Worm (Caenorhabditis elegans) whole organism, young adult: ENCODE measurements around the gene F41C6.4.

ENCODE experiments used
- F10E7.11 ChIP-seq: sonication (generic microtip); optimal IDR thresholded peaks from 2 replicates; lab custom pipeline; 2017; ENCODE audit warnings: mild to moderate bottlenecking, missing genetic modification characterization, moderate library complexity, missing compliant biosample characterization
- F23B12.7 ChIP-seq: sonication (generic microtip); optimal IDR thresholded peaks from 2 replicates; lab custom pipeline; 2017; ENCODE audit warnings: missing genetic modification characterization, mild to moderate bottlenecking, missing compliant biosample characterization, antibody characterized with exemption, moderate library complexity; ENCODE audit not compliant: insufficient read depth
- F37B4.10 ChIP-seq: fragments of 200-800 bp; sonication (Bioruptor generic); IDR thresholded peaks from 2 replicates; pipeline ENCODE4 v1.3.6; 2022; ENCODE audit warnings: missing genetic modification characterization, missing compliant biosample characterization
- F49E8.2 ChIP-seq: sonication (generic microtip); optimal IDR thresholded peaks from 3 replicates; lab custom pipeline; 2017; ENCODE audit warnings: missing genetic modification characterization, mild to moderate bottlenecking, missing compliant biosample characterization, antibody characterized with exemption, moderate library complexity; ENCODE audit not compliant: insufficient read depth
- F52B5.7 ChIP-seq: sonication (generic microtip); optimal IDR thresholded peaks from 2 replicates; lab custom pipeline; 2016; ENCODE audit warnings: mild to moderate bottlenecking, missing genetic modification characterization, missing compliant biosample characterization
- F55B11.4 ChIP-seq: sonication (generic microtip); optimal IDR thresholded peaks from 2 replicates; lab custom pipeline; 2016; ENCODE audit warnings: missing compliant biosample characterization, missing genetic modification characterization, borderline replicate concordance; ENCODE audit not compliant: insufficient read depth
- F57A8.1 ChIP-seq: fragments of 200-800 bp; sonication (Bioruptor generic); optimal IDR thresholded peaks from 2 replicates; lab custom pipeline; 2018; ENCODE audit warnings: mild to moderate bottlenecking, missing genetic modification characterization, moderate library complexity, missing compliant biosample characterization
- F57C9.4 ChIP-seq: sonication (generic microtip); optimal IDR thresholded peaks from 2 replicates; lab custom pipeline; 2017; ENCODE audit warnings: mild to moderate bottlenecking, missing genetic modification characterization, missing compliant biosample characterization
- K11D2.4 ChIP-seq: fragments of 200-800 bp; sonication (Bioruptor generic); IDR thresholded peaks from 2 replicates; pipeline ENCODE4 v1.3.6; 2022; ENCODE audit warnings: missing genetic modification reagents, missing genetic modification characterization, missing compliant biosample characterization
- K12H6.12 ChIP-seq: fragments of 200-800 bp; sonication (Bioruptor generic); optimal IDR thresholded peaks from 2 replicates; lab custom pipeline; 2018; ENCODE audit warnings: mild to moderate bottlenecking, missing genetic modification characterization, missing compliant biosample characterization
- T07F8.4 ChIP-seq: sonication (generic microtip); optimal IDR thresholded peaks from 2 replicates; lab custom pipeline; 2016; ENCODE audit warnings: mild to moderate bottlenecking, missing genetic modification characterization, moderate library complexity, missing compliant biosample characterization
- Y53G8AR.9 ChIP-seq: fragments of 200-800 bp; sonication (Bioruptor generic); conservative IDR thresholded peaks from 2 replicates; pipeline ENCODE4 v1.3.6; 2022; ENCODE audit warnings: missing genetic modification reagents, missing genetic modification characterization, missing compliant biosample characterization
- Y56A3A.18 ChIP-seq: fragments of 200-800 bp; sonication (Bioruptor generic); IDR thresholded peaks from 2 replicates; pipeline ENCODE4 v1.3.6; 2022; ENCODE audit warnings: missing genetic modification reagents, missing genetic modification characterization, missing compliant biosample characterization
- Y67H2A.10 ChIP-seq: fragments of 200-800 bp; sonication (Bioruptor generic); conservative IDR thresholded peaks from 2 replicates; pipeline ENCODE4 v1.3.6; 2022; ENCODE audit warnings: missing genetic modification reagents, missing genetic modification characterization, missing compliant biosample characterization
- akir-1 ChIP-seq: fragments of 200-800 bp; sonication (Bioruptor generic); optimal IDR thresholded peaks from 2 replicates; lab custom pipeline; 2018; ENCODE audit warnings: mild to moderate bottlenecking, missing genetic modification characterization, moderate library complexity, missing compliant biosample characterization
- ama-1 ChIP-seq, 3 experiments: fragments of 150-350 bp in 1 of 3; sonication (generic microtip) in 2 of 3; optimal IDR thresholded peaks; 2 replicates each; lab custom pipeline; 2014 to 2018; ENCODE audit warnings: missing biosample characterization in 2 of 3, missing genetic modification characterization in 2 of 3, missing genetic modification reagents in 2 of 3
- aptf-2 ChIP-seq: fragments of 200-800 bp; sonication (Bioruptor generic); conservative IDR thresholded peaks from 2 replicates; pipeline ENCODE4 v1.3.6; 2022; ENCODE audit warnings: missing genetic modification reagents, missing genetic modification characterization, missing compliant biosample characterization
- aptf-3 ChIP-seq: fragments of 200-800 bp; sonication (Bioruptor generic); IDR thresholded peaks from 2 replicates; pipeline ENCODE4 v1.3.6; 2022; ENCODE audit warnings: missing genetic modification characterization, missing compliant biosample characterization
- athp-1 ChIP-seq: sonication (generic microtip); optimal IDR thresholded peaks from 2 replicates; lab custom pipeline; 2017; ENCODE audit warnings: mild to moderate bottlenecking, missing genetic modification characterization, missing compliant biosample characterization
- attf-3 ChIP-seq: fragments of 200-800 bp; sonication (Bioruptor generic); conservative IDR thresholded peaks from 2 replicates; pipeline ENCODE4 v1.3.6; 2022; ENCODE audit warnings: missing genetic modification reagents, missing genetic modification characterization, missing compliant biosample characterization
- attf-6 ChIP-seq: fragments of 200-800 bp; sonication (Bioruptor generic); IDR thresholded peaks from 2 replicates; pipeline ENCODE4 v1.3.6; 2022; ENCODE audit warnings: missing genetic modification reagents, missing genetic modification characterization, missing compliant biosample characterization
- cebp-1 ChIP-seq, 2 experiments: fragments of 200-800 bp in 1 of 2; sonication (Bioruptor generic) in 1 of 2; sonication (generic microtip) in 1 of 2; IDR thresholded peaks in 1 of 2; optimal IDR thresholded peaks in 1 of 2; 2 replicates each; pipeline versions ENCODE4 v1.3.6 to Lab custom; 2017 to 2022; ENCODE audit warnings: missing compliant biosample characterization in 2 of 2, missing genetic modification characterization in 2 of 2, mild to moderate bottlenecking in 1 of 2, missing genetic modification reagents in 1 of 2, moderate library complexity in 1 of 2
- ceh-27 ChIP-seq: fragments of 200-800 bp; sonication (Bioruptor generic); optimal IDR thresholded peaks from 2 replicates; lab custom pipeline; 2018; ENCODE audit warnings: mild to moderate bottlenecking, missing genetic modification characterization, moderate library complexity, missing compliant biosample characterization
- ceh-91 ChIP-seq: fragments of 200-800 bp; sonication (Bioruptor generic); IDR thresholded peaks from 2 replicates; pipeline ENCODE4 v1.3.6; 2022; ENCODE audit warnings: missing genetic modification reagents, missing genetic modification characterization, missing compliant biosample characterization
- dpl-1 ChIP-seq: fragments of 150-350 bp; optimal IDR thresholded peaks from 2 replicates; lab custom pipeline; 2014; ENCODE audit warnings: missing biosample characterization, missing genetic modification reagents, missing genetic modification characterization
- egrh-3 ChIP-seq: fragments of 200-800 bp; sonication (Bioruptor generic); IDR thresholded peaks from 2 replicates; pipeline ENCODE4 v1.3.6; 2022; ENCODE audit warnings: missing genetic modification reagents, missing genetic modification characterization, missing compliant biosample characterization
- ets-4 ChIP-seq: fragments of 200-800 bp; sonication (Bioruptor generic); optimal IDR thresholded peaks from 2 replicates; lab custom pipeline; 2018; ENCODE audit warnings: mild to moderate bottlenecking, missing genetic modification characterization, missing compliant biosample characterization
- hlh-12 ChIP-seq: sonication (generic microtip); optimal IDR thresholded peaks from 2 replicates; lab custom pipeline; 2016; ENCODE audit warnings: missing genetic modification characterization, missing compliant biosample characterization
- hmg-20 ChIP-seq: fragments of 200-800 bp; sonication (Bioruptor generic); IDR thresholded peaks from 2 replicates; pipeline ENCODE4 v1.3.6; 2022; ENCODE audit warnings: missing genetic modification reagents, missing genetic modification characterization, missing compliant biosample characterization
- lin-35 ChIP-seq, 3 experiments: fragments of 150-350 bp in 2 of 3; sonication (generic microtip) in 1 of 3; optimal IDR thresholded peaks; 2 replicates each; lab custom pipeline; 2014 to 2018; ENCODE audit warnings: missing biosample characterization in 3 of 3, missing genetic modification characterization in 3 of 3, missing genetic modification reagents in 3 of 3
- lsl-1 ChIP-seq: fragments of 200-800 bp; sonication (Bioruptor generic); optimal IDR thresholded peaks from 2 replicates; lab custom pipeline; 2018; ENCODE audit warnings: mild to moderate bottlenecking, missing genetic modification characterization, moderate library complexity, missing compliant biosample characterization
- lsy-27 ChIP-seq: sonication (generic microtip); optimal IDR thresholded peaks from 2 replicates; lab custom pipeline; 2017; ENCODE audit warnings: missing genetic modification characterization, mild to moderate bottlenecking, missing compliant biosample characterization, antibody characterized with exemption, missing genotype, borderline replicate concordance; ENCODE audit not compliant: insufficient read depth
- mcd-1 ChIP-seq: fragments of 200-800 bp; sonication (Bioruptor generic); IDR thresholded peaks from 2 replicates; pipeline ENCODE4 v1.3.6; 2022; ENCODE audit warnings: missing genetic modification reagents, missing genetic modification characterization, missing compliant biosample characterization
- mel-28 ChIP-seq: sonication (generic microtip); optimal IDR thresholded peaks from 2 replicates; lab custom pipeline; 2016; ENCODE audit warnings: borderline replicate concordance, mild to moderate bottlenecking, missing genetic modification characterization, missing compliant biosample characterization
- mes-4 ChIP-seq: sonication (generic microtip); optimal IDR thresholded peaks from 2 replicates; lab custom pipeline; 2016; ENCODE audit warnings: missing genotype, missing genetic modification characterization, missing compliant biosample characterization
- mxl-1 ChIP-seq: sonication (generic microtip); optimal IDR thresholded peaks from 2 replicates; lab custom pipeline; 2016; ENCODE audit warnings: missing genetic modification characterization, missing compliant biosample characterization
- pha-4 ChIP-seq: fragments of 150-350 bp; sonication (generic microtip); optimal IDR thresholded peaks from 2 replicates; lab custom pipeline; 2014; ENCODE audit warnings: missing biosample characterization, missing genetic modification reagents, missing genetic modification characterization
- rcor-1 ChIP-seq: fragments of 200-800 bp; sonication (Bioruptor generic); IDR thresholded peaks from 2 replicates; pipeline ENCODE4 v1.3.6; 2022; ENCODE audit warnings: missing genetic modification reagents, missing genetic modification characterization, missing compliant biosample characterization
- repo-1 ChIP-seq: sonication (generic microtip); optimal IDR thresholded peaks from 2 replicates; lab custom pipeline; 2017; ENCODE audit warnings: mild to moderate bottlenecking, missing genetic modification characterization, missing compliant biosample characterization
- snpc-3.4 ChIP-seq: sonication (generic microtip); optimal IDR thresholded peaks from 2 replicates; lab custom pipeline; 2017; ENCODE audit warnings: missing genetic modification characterization, mild to moderate bottlenecking, missing compliant biosample characterization, antibody characterized with exemption, moderate library complexity, missing genotype, missing genetic modification reagents
- somi-1 ChIP-seq: fragments of 200-800 bp; sonication (Bioruptor generic); optimal IDR thresholded peaks from 2 replicates; lab custom pipeline; 2018; ENCODE audit warnings: mild to moderate bottlenecking, missing genetic modification characterization, missing compliant biosample characterization
- sptf-2 ChIP-seq: fragments of 200-800 bp; sonication (Bioruptor generic); optimal IDR thresholded peaks from 2 replicates; lab custom pipeline; 2018; ENCODE audit warnings: mild to moderate bottlenecking, missing genetic modification characterization, missing compliant biosample characterization
- unc-62 ChIP-seq: fragments of 150-350 bp; optimal IDR thresholded peaks from 2 replicates; lab custom pipeline; 2014; ENCODE audit warnings: missing biosample characterization, missing genetic modification reagents, missing genetic modification characterization
- xnd-1 ChIP-seq: sonication (generic microtip); optimal IDR thresholded peaks from 2 replicates; lab custom pipeline; 2016; ENCODE audit warnings: missing genotype, missing genetic modification reagents, missing genetic modification characterization, missing compliant biosample characterization
- zfh-2 ChIP-seq: fragments of 200-800 bp; sonication (Bioruptor generic); conservative IDR thresholded peaks from 2 replicates; pipeline ENCODE4 v1.3.6; 2022; ENCODE audit warnings: missing genetic modification reagents, missing genetic modification characterization, missing compliant biosample characterization
- ztf-25 ChIP-seq: fragments of 200-800 bp; sonication (Bioruptor generic); IDR thresholded peaks from 2 replicates; pipeline ENCODE4 v1.3.6; 2022; ENCODE audit warnings: missing genetic modification reagents, missing genetic modification characterization, missing compliant biosample characterization

F41C6.4 gene

DNA sequence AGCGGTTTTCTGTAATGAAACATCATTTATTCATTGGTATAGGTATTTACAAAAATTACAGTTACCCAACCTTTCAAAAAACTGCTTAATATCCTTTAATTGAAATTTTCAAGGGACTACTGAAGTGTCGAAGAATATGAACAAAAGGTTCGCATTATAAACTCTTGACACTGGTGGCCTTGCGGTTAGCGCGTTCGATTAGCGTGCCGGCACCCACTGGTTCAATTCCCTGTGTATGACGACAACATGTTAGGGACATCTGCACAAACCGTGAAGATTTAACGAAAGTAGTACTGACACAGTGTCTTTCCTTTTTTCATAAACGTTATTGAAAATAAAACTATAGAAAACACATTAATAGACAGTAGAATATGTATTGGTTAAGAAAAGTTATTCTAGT lies 6.9 kb downstream of the F41C6.4 start (continued):
- TF ChIP-seq athp-1 (tag; lab: Kevin White, UChicago) (peak; percentile 44), mel-28 (tag; lab: Kevin White, UChicago) (no peak), sptf-2 (peak; percentile 89), F49E8.2 (tag; lab: Kevin White, UChicago) (peak; percentile 14), mxl-1 (tag; lab: Kevin White, UChicago) (peak; percentile 88), Y67H2A.10 (0 out of 2 replicates have a peak, but pooled peaks have one; percentile 19), ceh-91 (GFP tag; lab: Robert Waterston, UW) (no peak), rcor-1 (GFP tag; lab: Robert Waterston, UW) (peak; percentile 85), ama-1 (optimal IDR thresholded peaks at IDR 0.05; lab: Kevin White, UChicago) (no peak), ama-1 (GFP tag; optimal IDR thresholded peaks at IDR 0.05; lab: Kevin White, UChicago) (peak in 1 of 2 experiments; percentile 94), snpc-3.4 (peak; percentile 85), unc-62 (GFP tag; lab: Kevin White, UChicago) (no peak), F52B5.7 (tag; lab: Kevin White, UChicago) (peak; percentile 84), egrh-3 (GFP tag; lab: Robert Waterston, UW) (no peak), zfh-2 (GFP tag; lab: Robert Waterston, UW) (no peak), xnd-1 (tag; lab: Kevin White, UChicago) (no peak), lin-35 (GFP tag; optimal IDR thresholded peaks at IDR 0.05; lab: Kevin White, UChicago) (peak in 1 of 3 experiments; percentile 76), lsl-1 (GFP tag; lab: Kevin White, UChicago) (peak; percentile 39), mcd-1 (GFP tag; lab: Robert Waterston, UW) (no peak; the same call in 1 of the 2 replicates), F37B4.10 (0 out of 2 replicates have a peak, but pooled peaks have one; percentile 42), F57A8.1 (GFP tag; lab: Kevin White, UChicago) (peak; percentile 89), Y56A3A.18 (peak; percentile 97), F10E7.11 (peak; percentile 60), lsy-27 (tag; lab: Kevin White, UChicago) (no peak), ztf-25 (peak; percentile 86), aptf-2 (no peak), K11D2.4 (GFP tag; lab: Robert Waterston, UW) (0 out of 2 replicates have a peak, but pooled peaks have one; percentile 47), T07F8.4 (tag; lab: Kevin White, UChicago) (peak; percentile 84), Y53G8AR.9 (GFP tag; lab: Robert Waterston, UW) (peak; percentile 84), akir-1 (no peak), F55B11.4 (tag; lab: Kevin White, UChicago) (peak; percentile 30), mes-4 (peak; percentile 91), K12H6.12 (tag; lab: Kevin White, UChicago) (peak; percentile 15), attf-3 (GFP tag; lab: Robert Waterston, UW) (no peak), hlh-12 (tag; lab: Kevin White, UChicago) (peak; percentile 73), attf-6 (peak; percentile 79), pha-4 (tag; lab: Kevin White, UChicago) (no peak), dpl-1 (GFP tag; lab: Kevin White, UChicago) (no peak), ceh-27 (peak; percentile 77), F57C9.4 (tag; lab: Kevin White, UChicago) (peak; percentile 33), hmg-20 (GFP tag; lab: Robert Waterston, UW) (peak; percentile 84), cebp-1 (GFP tag; IDR thresholded peaks at IDR 0.05; lab: Robert Waterston, UW) (no peak), cebp-1 (tag; optimal IDR thresholded peaks at IDR 0.05; lab: Kevin White, UChicago) (no peak), aptf-3 (peak; percentile 87; the same call in 1 of the 2 replicates), F23B12.7 (tag; lab: Kevin White, UChicago) (peak; percentile 57), somi-1 (GFP tag; lab: Kevin White, UChicago) (peak; percentile 69), ets-4 (peak; percentile 61), repo-1 (peak; percentile 72)
